Fruit fly (Drosophila melanogaster): Measurements from ENCODE around the gene betaGlu.
A peak's percentile ranks its signal among the peaks of the same experiment; 100 is the strongest.

betaGlu gene

dm6 chr3R:31762672-31763071 is 9.0 kb downstream of the betaGlu start (continued):
- peak; percentile 35 for TF ChIP-seq dac (GFP tag; optimal IDR thresholded peaks at IDR 0.05)
- no peak for TF ChIP-seq CG6854 (GFP tag; optimal IDR thresholded peaks at IDR 0.05)
- peak; percentile 69 for TF ChIP-seq svp (GFP tag)
- peak; percentile 43 for TF ChIP-seq CG6276 (GFP tag; optimal IDR thresholded peaks at IDR 0.05)
- TF ChIP-seq CG32006 (GFP tag; optimal IDR thresholded peaks at IDR 0.05): peak; percentile 81
- TF ChIP-seq CG3032 (tag; optimal IDR thresholded peaks at IDR 0.05): peak; percentile 69
- TF ChIP-seq eg (GFP tag; IDR thresholded peaks at IDR 0.05): peak; percentile 74
- TF ChIP-seq Ets96B (tag; optimal IDR thresholded peaks at IDR 0.05): peak; percentile 81
- peak; percentile 80; the same call in 2 of the 3 replicates for TF ChIP-seq CG6163 (GFP tag; IDR thresholded peaks at IDR 0.05)
- TF ChIP-seq CG8632 (GFP tag; optimal IDR thresholded peaks at IDR 0.05): peak; percentile 71
- TF ChIP-seq topi (GFP tag; optimal IDR thresholded peaks at IDR 0.05): peak; percentile 28
- TF ChIP-seq Met (GFP tag; optimal IDR thresholded peaks at IDR 0.05): no peak
- TF ChIP-seq Sox102F (GFP tag; optimal IDR thresholded peaks at IDR 0.05): peak; percentile 24
- TF ChIP-seq OdsH (GFP tag; optimal IDR thresholded peaks at IDR 0.05): peak; percentile 75
- TF ChIP-seq pdm3 (GFP tag; optimal IDR thresholded peaks at IDR 0.05): peak; percentile 68
- peak; percentile 57 for TF ChIP-seq CG6808 (GFP tag; optimal IDR thresholded peaks at IDR 0.05)
- TF ChIP-seq spab (GFP tag; optimal IDR thresholded peaks at IDR 0.05): peak; percentile 58
- TF ChIP-seq CG15336 (GFP tag; IDR thresholded peaks at IDR 0.05): peak; percentile 69
- peak; percentile 78 for TF ChIP-seq achi (GFP tag; optimal IDR thresholded peaks at IDR 0.05)
- no peak for TF ChIP-seq fd85E (GFP tag; optimal IDR thresholded peaks at IDR 0.05)
- peak; percentile 17 for TF ChIP-seq Smox (GFP tag; optimal IDR thresholded peaks at IDR 0.05)
- TF ChIP-seq CG8319 (GFP tag; optimal IDR thresholded peaks at IDR 0.05): peak; percentile 31
- no peak for TF ChIP-seq vri (GFP tag; optimal IDR thresholded peaks at IDR 0.05)
- no peak for TF ChIP-seq Blimp-1 (GFP tag; optimal IDR thresholded peaks at IDR 0.05)
- TF ChIP-seq CG1621 (tag; optimal IDR thresholded peaks at IDR 0.05): peak; percentile 62
- peak; percentile 68 for TF ChIP-seq CG11762 (GFP tag; optimal IDR thresholded peaks at IDR 0.05; ENCODE audit: insufficient read depth)
- TF ChIP-seq Hr38 (GFP tag; optimal IDR thresholded peaks at IDR 0.05): no peak

dm6 chr3R:31761529-31762009 is 10.1 kb downstream of the betaGlu start, which contains the start of gene Smvt:
Gene Smvt (minus strand): TSS chr3R:31761579.
- TF ChIP-seq vri (GFP tag; optimal IDR thresholded peaks at IDR 0.05): peak; percentile 49
- peak; percentile 7 for TF ChIP-seq fkh (GFP tag; optimal IDR thresholded peaks at IDR 0.05)
- no peak for TF ChIP-seq dac (GFP tag; optimal IDR thresholded peaks at IDR 0.05)
- no peak for TF ChIP-seq spab (GFP tag; optimal IDR thresholded peaks at IDR 0.05)
- TF ChIP-seq eg (GFP tag; IDR thresholded peaks at IDR 0.05): no peak
- no peak for TF ChIP-seq CG11902 (GFP tag; optimal IDR thresholded peaks at IDR 0.05)

DNA sequence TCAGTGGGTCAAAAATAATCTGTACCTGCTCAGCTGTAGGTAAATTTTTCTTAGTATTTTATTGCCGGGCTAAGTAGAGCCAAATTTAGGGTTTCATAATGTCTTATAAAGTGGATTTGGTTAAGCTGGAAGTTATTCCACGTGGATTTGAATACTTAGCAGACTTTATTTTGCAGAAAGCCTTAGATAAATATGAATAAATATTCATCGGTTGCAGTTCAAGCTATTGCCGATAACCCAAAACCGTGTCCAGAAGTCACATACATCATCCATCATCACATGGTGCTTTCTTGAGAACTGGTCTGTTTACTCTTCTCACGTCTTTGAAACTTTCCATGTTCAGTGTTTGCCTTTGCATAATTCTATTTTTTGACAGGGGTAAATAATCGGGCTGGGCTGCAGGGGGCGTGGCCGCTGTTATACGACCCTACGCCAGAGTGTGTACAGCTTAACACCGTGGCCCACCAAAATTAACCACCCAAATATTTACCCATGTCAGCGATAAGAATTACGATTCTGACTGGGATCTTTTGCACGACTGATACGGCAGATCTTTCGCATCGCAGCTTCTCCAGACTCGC is 13.0 kb downstream of the betaGlu start, which contains the start of gene CG2187:
TSS of gene CG2187 (minus strand) at position 51 of the 581 bp plus-strand sequence.
- TF ChIP-seq CG9139 (GFP tag; optimal IDR thresholded peaks at IDR 0.05) (no peak), CG31627 (GFP tag; optimal IDR thresholded peaks at IDR 0.05) (no peak), fkh (GFP tag; optimal IDR thresholded peaks at IDR 0.05) (peak; percentile 87), pdm3 (GFP tag; optimal IDR thresholded peaks at IDR 0.05) (no peak), lz (GFP tag; optimal IDR thresholded peaks at IDR 0.05) (no peak), svp (GFP tag) (peak; percentile 71)

DNA sequence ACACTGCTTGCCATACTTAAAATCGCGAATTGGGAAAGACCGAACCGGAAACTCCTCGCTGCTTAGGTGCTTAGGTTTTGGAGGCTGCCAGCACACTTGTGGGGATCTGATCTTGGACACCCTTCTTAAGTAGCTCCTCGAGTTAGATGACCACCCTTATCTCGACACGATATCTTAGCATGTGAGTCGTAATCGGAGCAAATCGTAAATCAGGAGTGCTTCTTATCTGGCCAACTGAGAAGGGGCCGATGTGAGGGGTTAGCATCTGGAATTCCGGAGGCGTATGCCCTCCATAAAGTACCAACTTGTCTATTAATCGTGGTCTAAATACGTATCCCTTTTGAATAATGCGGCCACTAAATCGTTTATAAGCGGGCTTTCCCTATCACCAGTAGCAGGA is 17.0 kb downstream of the betaGlu start, which contains the start of gene salt:
TSS of gene salt (minus strand) at position 101 of the 400 bp plus-strand sequence.
- TF ChIP-seq CG8632 (GFP tag; optimal IDR thresholded peaks at IDR 0.05) (no peak), CG6854 (GFP tag; optimal IDR thresholded peaks at IDR 0.05) (no peak), achi (GFP tag; optimal IDR thresholded peaks at IDR 0.05) (no peak)

Measured in whole organism, prepupa.